Fruit fly (Drosophila melanogaster) whole organism: ENCODE measurements around the gene Hs6st.

Experiments used
- CG8478 ChIP-seq: fragments of >200 bp; optimal IDR thresholded peaks from 2 replicates; lab custom pipeline; 2018; ENCODE audit warnings: inconsistent platforms
- EcR ChIP-seq, 2 experiments: fragments of >200 bp; optimal IDR thresholded peaks; 2 replicates each; lab custom pipeline; 2017; ENCODE audit warnings: missing biosample characterization in 2 of 2, missing genetic modification characterization in 2 of 2, missing genetic modification reagents in 2 of 2
- pan ChIP-seq: fragments of >200 bp; optimal IDR thresholded peaks from 2 replicates; lab custom pipeline; 2017
- psq ChIP-seq: fragments of >200 bp; optimal IDR thresholded peaks from 2 replicates; lab custom pipeline; 2017
- usp ChIP-seq: fragments of >200 bp; optimal IDR thresholded peaks from 2 replicates; lab custom pipeline; 2017; ENCODE audit warnings: missing biosample characterization, missing genetic modification characterization, mixed read lengths

- no peak for TF ChIP-seq EcR (GFP tag; optimal IDR thresholded peaks at IDR 0.05; lab: Kevin White, UChicago)
- TF ChIP-seq usp = no peak
- TF ChIP-seq CG8478 (lab: Kevin White, UChicago) = no peak
- TF ChIP-seq psq (lab: Kevin White, UChicago) = no peak
- TF ChIP-seq pan (lab: Kevin White, UChicago) = no peak
Measured at dm6 chr3R:19925271-19925670, 83.0 kb downstream of the Hs6st start, which contains the start of gene CG4462.
